Worm (Caenorhabditis elegans): ENCODE results near the gene nhr-152.

The nhr-152 gene

ce11 chrV:7651757-7652156 is 34.4 kb upstream of the nhr-152 start, which contains the start of gene srh-234:
srh-234 (minus strand) TSS chrV:7651857.
- TF ChIP-seq lin-38 (GFP tag; IDR thresholded peaks at IDR 0.05) (no peak), ZK337.2 (GFP tag; IDR thresholded peaks at IDR 0.05) (no peak), Y5F2A.4 (GFP tag; optimal IDR thresholded peaks at IDR 0.05) (no peak), fkh-10 (GFP tag; optimal IDR thresholded peaks at IDR 0.05) (no peak), dmd-6 (GFP tag; IDR thresholded peaks at IDR 0.05) (no peak), unc-39 (tag; optimal IDR thresholded peaks at IDR 0.05) (no peak), ceh-44 (GFP tag; IDR thresholded peaks at IDR 0.05) (no peak), dve-1 (tag; optimal IDR thresholded peaks at IDR 0.05; ENCODE audit: insufficient read depth) (no peak), mxl-2 (GFP tag; conservative IDR thresholded peaks at IDR 0.05) (no peak), hlh-11 (tag; optimal IDR thresholded peaks at IDR 0.05) (no peak), ceh-20 (GFP tag; IDR thresholded peaks at IDR 0.05) (no peak), saeg-2 (GFP tag; IDR thresholded peaks at IDR 0.05) (no peak), lim-7 (GFP tag; IDR thresholded peaks at IDR 0.05) (no peak), cey-2 (tag; optimal IDR thresholded peaks at IDR 0.05; ENCODE audit: borderline replicate concordance, insufficient read depth) (no peak), unc-62 (GFP tag; optimal IDR thresholded peaks at IDR 0.05 in 1 of 2) (no peak), unc-62 (tag; optimal IDR thresholded peaks at IDR 0.05) (no peak)

ce11 chrV:7653567-7653966 is 32.6 kb upstream of the nhr-152 start, which contains the start of gene srh-200:
srh-200 (minus strand) TSS chrV:7653667.
- TF ChIP-seq lin-15B (tag; optimal IDR thresholded peaks at IDR 0.05) (no peak), unc-62 (GFP tag; optimal IDR thresholded peaks at IDR 0.05 in 1 of 2) (peak in 1 of 2 experiments; percentile 33), unc-62 (tag; optimal IDR thresholded peaks at IDR 0.05) (no peak)

ce11 chrV:7667940-7668339 is 18.2 kb upstream of the nhr-152 start, which contains the start of gene C12D5.5:
C12D5.5 (plus strand) TSS chrV:7668240.
- TF ChIP-seq lin-13 (GFP tag; optimal IDR thresholded peaks at IDR 0.05), result no peak
- no peak for TF ChIP-seq lir-3 (tag; optimal IDR thresholded peaks at IDR 0.05)
- no peak for TF ChIP-seq lin-38 (GFP tag; IDR thresholded peaks at IDR 0.05)
- no peak for TF ChIP-seq hif-1 (tag; optimal IDR thresholded peaks at IDR 0.05)
- TF ChIP-seq zfp-3 (GFP tag; conservative IDR thresholded peaks at IDR 0.05), result no peak
- no peak for TF ChIP-seq nhr-42 (GFP tag; IDR thresholded peaks at IDR 0.05)
- TF ChIP-seq daf-16 (GFP tag; optimal IDR thresholded peaks at IDR 0.05), result no peak
- TF ChIP-seq daf-16 (tag; optimal IDR thresholded peaks at IDR 0.05), result no peak
- no peak for TF ChIP-seq set-16 (GFP tag; IDR thresholded peaks at IDR 0.05)
- TF ChIP-seq mdt-29 (GFP tag; IDR thresholded peaks at IDR 0.05), result no peak
- no peak for TF ChIP-seq ztf-11 (tag; optimal IDR thresholded peaks at IDR 0.05)
- TF ChIP-seq nhr-6 (tag; optimal IDR thresholded peaks at IDR 0.05), result no peak
- TF ChIP-seq egl-43 (GFP tag; IDR thresholded peaks at IDR 0.05), result no peak
- TF ChIP-seq nhr-111 (GFP tag; optimal IDR thresholded peaks at IDR 0.05), result no peak
- TF ChIP-seq gei-8 (GFP tag; optimal IDR thresholded peaks at IDR 0.05), result no peak
- TF ChIP-seq nhr-28 (tag; optimal IDR thresholded peaks at IDR 0.05), result no peak
- TF ChIP-seq madf-5 (GFP tag; IDR thresholded peaks at IDR 0.05), result no peak
- TF ChIP-seq ceh-28 (tag; optimal IDR thresholded peaks at IDR 0.05), result no peak
- no peak for TF ChIP-seq ama-1 (optimal IDR thresholded peaks at IDR 0.05)

ce11 chrV:7672258-7672657 is 13.9 kb upstream of the nhr-152 start, which contains the start of gene C12D5.4:
C12D5.4 (plus strand) TSS chrV:7672558.
- TF ChIP-seq duxl-1 (tag; optimal IDR thresholded peaks at IDR 0.05; ENCODE audit: poor library complexity) (no peak), ceh-28 (tag; optimal IDR thresholded peaks at IDR 0.05) (no peak), lin-15B (tag; optimal IDR thresholded peaks at IDR 0.05) (no peak), mdt-29 (GFP tag; IDR thresholded peaks at IDR 0.05) (no peak), ces-1 (GFP tag; optimal IDR thresholded peaks at IDR 0.05) (no peak), pqm-1 (tag; optimal IDR thresholded peaks at IDR 0.05) (no peak), attf-4 (tag; optimal IDR thresholded peaks at IDR 0.05) (no peak), hlh-11 (tag; optimal IDR thresholded peaks at IDR 0.05) (no peak)

Measured in whole organism, L4 larva.